Fruit fly (Drosophila melanogaster): ENCODE measurements around the gene CG3437.

Gene CG3437

dm6 chr3L:9422636-9423419 lies 34.6 kb downstream of the CG3437 start, which contains the start of gene aay (continued):
- TF ChIP-seq CG11560 (tag; IDR thresholded peaks at IDR 0.05) (peak; percentile 91), CG14965 (GFP tag; optimal IDR thresholded peaks at IDR 0.05; ENCODE audit: borderline replicate concordance) (peak; percentile 81), CG30431 (GFP tag; optimal IDR thresholded peaks at IDR 0.05) (peak; percentile 98), ERR (GFP tag; optimal IDR thresholded peaks at IDR 0.05) (peak; percentile 96), odd (GFP tag; optimal IDR thresholded peaks at IDR 0.05) (peak; percentile 98), NC2β (GFP tag; optimal IDR thresholded peaks at IDR 0.05) (peak; percentile 96), pho (GFP tag; optimal IDR thresholded peaks at IDR 0.05) (peak; percentile 98), CG13424 (tag; optimal IDR thresholded peaks at IDR 0.05) (peak; percentile 99), C15 (GFP tag; IDR thresholded peaks at IDR 0.05) (peak; percentile 95), CG12104 (GFP tag; optimal IDR thresholded peaks at IDR 0.05) (peak; percentile 98), CG7745 (tag; optimal IDR thresholded peaks at IDR 0.05) (peak; percentile 88), nerfin-2 (GFP tag; IDR thresholded peaks at IDR 0.05; ENCODE audit: partially characterized antibody) (no peak), CG10543 (GFP tag; optimal IDR thresholded peaks at IDR 0.05) (peak; percentile 97), CG2129 (GFP tag; IDR thresholded peaks at IDR 0.05; ENCODE audit: partially characterized antibody) (no peak), exex (tag; optimal IDR thresholded peaks at IDR 0.05) (peak; percentile 94), NC2α (GFP tag; optimal IDR thresholded peaks at IDR 0.05) (peak; percentile 97), CG1529 (GFP tag; optimal IDR thresholded peaks at IDR 0.05) (peak; percentile 99), Six4 (GFP tag; optimal IDR thresholded peaks at IDR 0.05) (peak; percentile 99), CG34224 (GFP tag; IDR thresholded peaks at IDR 0.05; ENCODE audit: partially characterized antibody) (peak; percentile 57; the same call in 2 of the 3 replicates), nau (GFP tag; optimal IDR thresholded peaks at IDR 0.05) (peak; percentile 98), Dp (GFP tag; optimal IDR thresholded peaks at IDR 0.05) (peak; percentile 21), CG33557 (GFP tag; optimal IDR thresholded peaks at IDR 0.05) (peak; percentile 98), CG2678 (tag; optimal IDR thresholded peaks at IDR 0.05) (peak; percentile 99), CG6791 (GFP tag; IDR thresholded peaks at IDR 0.05; ENCODE audit: partially characterized antibody) (no peak), CG4424 (GFP tag; optimal IDR thresholded peaks at IDR 0.05) (peak; percentile 99), CG30020 (tag; optimal IDR thresholded peaks at IDR 0.05) (peak; percentile 89), CG7357 (GFP tag; IDR thresholded peaks at IDR 0.05) (peak; percentile 91), Deaf1 (tag; optimal IDR thresholded peaks at IDR 0.05) (peak; percentile 90), D (optimal IDR thresholded peaks at IDR 0.05) (no peak), D (GFP tag; optimal IDR thresholded peaks at IDR 0.05) (peak; percentile 99), wek (GFP tag; optimal IDR thresholded peaks at IDR 0.05) (peak; percentile 92), CG14667 (GFP tag; IDR thresholded peaks at IDR 0.05) (peak; percentile 96), mld (GFP tag; IDR thresholded peaks at IDR 0.05; ENCODE audit: partially characterized antibody) (no peak), CG6272 (GFP tag; IDR thresholded peaks at IDR 0.05) (peak; percentile 97), sc (optimal IDR thresholded peaks at IDR 0.05) (no peak), sc (GFP tag; optimal IDR thresholded peaks at IDR 0.05) (peak; percentile 98), sug (tag; optimal IDR thresholded peaks at IDR 0.05) (peak; percentile 98), gfzf (GFP tag; optimal IDR thresholded peaks at IDR 0.05) (peak; percentile 29), CG17361 (GFP tag; IDR thresholded peaks at IDR 0.05) (peak; percentile 99), CG1603 (tag; optimal IDR thresholded peaks at IDR 0.05) (peak; percentile 97), CG18764 (GFP tag; optimal IDR thresholded peaks at IDR 0.05) (peak; percentile 98), crc (GFP tag; optimal IDR thresholded peaks at IDR 0.05) (peak; percentile 94), vfl (GFP tag; optimal IDR thresholded peaks at IDR 0.05) (peak; percentile 97), stwl (tag; optimal IDR thresholded peaks at IDR 0.05) (peak; percentile 88), Eip74EF (GFP tag; optimal IDR thresholded peaks at IDR 0.05) (peak in 1 of 2 experiments; percentile 100), grn (GFP tag; optimal IDR thresholded peaks at IDR 0.05) (peak; percentile 100), CG32772 (GFP tag; IDR thresholded peaks at IDR 0.05) (peak; percentile 98), Dip2 (GFP tag; IDR thresholded peaks at IDR 0.05) (peak; percentile 42; the same call in 1 of the 2 replicates)
